Worm (Caenorhabditis elegans): ENCODE data around the gene his-72.

his-72 gene

DNA sequence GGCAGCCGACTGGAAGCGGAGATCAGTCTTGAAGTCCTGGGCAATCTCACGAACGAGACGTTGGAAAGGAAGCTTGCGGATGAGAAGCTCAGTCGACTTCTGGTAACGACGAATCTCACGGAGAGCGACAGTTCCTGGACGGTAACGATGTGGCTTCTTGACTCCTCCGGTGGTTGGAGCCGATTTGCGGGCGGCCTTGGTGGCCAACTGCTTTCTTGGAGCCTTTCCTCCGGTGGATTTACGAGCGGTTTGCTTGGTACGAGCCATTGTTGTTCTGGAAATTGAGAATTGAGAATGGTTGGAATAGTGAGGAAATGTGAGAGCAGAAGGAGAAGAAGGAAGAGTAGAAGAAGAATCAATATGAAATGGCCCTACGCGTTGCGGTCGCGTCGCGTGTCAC lies 959 bp downstream of the his-72 start:
- 0 out of 2 replicates have a peak, but pooled peaks have one; percentile 31 for TF ChIP-seq ekl-4 (GFP tag; IDR thresholded peaks at IDR 0.05)
- TF ChIP-seq Y79H2A.3 (GFP tag; conservative IDR thresholded peaks at IDR 0.05) = no peak
- no peak for TF ChIP-seq snpc-1.3 (tag; optimal IDR thresholded peaks at IDR 0.05; ENCODE audit: insufficient read depth)

DNA sequence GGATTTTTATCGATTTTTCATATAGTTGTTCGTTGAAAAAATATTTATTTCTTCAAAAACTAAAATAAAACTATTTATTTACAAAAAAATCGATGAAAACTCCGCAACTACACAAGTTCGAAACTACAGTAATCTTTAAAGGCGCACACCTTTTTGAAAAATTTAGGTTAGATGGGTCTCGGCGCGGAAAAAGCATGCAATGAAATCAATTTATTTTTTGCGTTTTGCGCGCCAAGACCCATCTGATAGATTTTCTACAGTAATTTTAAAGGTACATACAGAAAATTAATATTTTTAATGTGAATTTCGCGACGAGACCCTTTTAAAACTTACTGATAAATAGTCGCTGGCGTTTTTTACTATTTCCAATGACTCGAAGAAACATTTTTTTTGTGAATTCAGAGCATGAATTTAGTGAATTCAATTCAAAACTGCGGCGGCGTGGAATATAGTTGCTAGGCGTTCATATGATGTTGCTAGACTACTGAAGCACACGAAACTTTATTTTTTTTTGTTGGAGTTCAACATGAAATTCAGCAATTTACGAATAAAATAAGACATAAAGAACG lies 1.8 kb downstream of the his-72 start, which contains the start of gene Y75B8A.33:
Gene Y75B8A.33 (minus strand): TSS at position 385 of the 569 bp plus-strand sequence.
- TF ChIP-seq nhr-120 (GFP tag; IDR thresholded peaks at IDR 0.05) = no peak
- no peak for TF ChIP-seq repo-1 (tag; optimal IDR thresholded peaks at IDR 0.05)
- peak; percentile 5 for TF ChIP-seq tlf-1 (GFP tag; optimal IDR thresholded peaks at IDR 0.05)
- TF ChIP-seq ekl-4 (GFP tag; IDR thresholded peaks at IDR 0.05) = no peak
- TF ChIP-seq ZK185.1 (tag; optimal IDR thresholded peaks at IDR 0.05; ENCODE audit: poor library complexity, severe bottlenecking) = peak; percentile 35
- peak; percentile 42 for TF ChIP-seq athp-1 (tag; optimal IDR thresholded peaks at IDR 0.05)
- no peak for TF ChIP-seq nfyb-1 (GFP tag; IDR thresholded peaks at IDR 0.05)
- no peak for TF ChIP-seq aptf-3 (GFP tag; IDR thresholded peaks at IDR 0.05)
- TF ChIP-seq ceh-40 (GFP tag; IDR thresholded peaks at IDR 0.05) = no peak
- TF ChIP-seq F22D6.2 (tag; optimal IDR thresholded peaks at IDR 0.05) = no peak
- TF ChIP-seq let-526 (GFP tag; IDR thresholded peaks at IDR 0.05) = no peak
- TF ChIP-seq ceh-91 (GFP tag; IDR thresholded peaks at IDR 0.05) = peak; percentile 79
- TF ChIP-seq C06A6.2 (GFP tag; conservative IDR thresholded peaks at IDR 0.05) = no peak
- TF ChIP-seq lsl-1 (GFP tag; optimal IDR thresholded peaks at IDR 0.05) = peak; percentile 86
- no peak for TF ChIP-seq zfh-2 (GFP tag; conservative IDR thresholded peaks at IDR 0.05)
- no peak for TF ChIP-seq ceh-79 (tag; optimal IDR thresholded peaks at IDR 0.05)
- no peak for TF ChIP-seq T26A5.8 (tag; optimal IDR thresholded peaks at IDR 0.05)
- peak; percentile 32 for TF ChIP-seq lin-54 (GFP tag; optimal IDR thresholded peaks at IDR 0.05)
- TF ChIP-seq bed-2 (GFP tag; IDR thresholded peaks at IDR 0.05) = no peak
- no peak for TF ChIP-seq ceh-27 (GFP tag; optimal IDR thresholded peaks at IDR 0.05)
- TF ChIP-seq sea-2 (GFP tag; IDR thresholded peaks at IDR 0.05) = no peak
- no peak for TF ChIP-seq ccch-3 (GFP tag; optimal IDR thresholded peaks at IDR 0.05)
- no peak for TF ChIP-seq snpc-1.3 (tag; optimal IDR thresholded peaks at IDR 0.05; ENCODE audit: insufficient read depth)
- TF ChIP-seq madf-6 (GFP tag; IDR thresholded peaks at IDR 0.05) = peak; percentile 90
- no peak for TF ChIP-seq chd-7 (tag; optimal IDR thresholded peaks at IDR 0.05)
- TF ChIP-seq hlh-26 (GFP tag; conservative IDR thresholded peaks at IDR 0.05) = no peak
- no peak for TF ChIP-seq unc-130 (GFP tag; optimal IDR thresholded peaks at IDR 0.05)
- no peak for TF ChIP-seq ztf-28 (GFP tag; IDR thresholded peaks at IDR 0.05)
- TF ChIP-seq ama-1 (optimal IDR thresholded peaks at IDR 0.05) = no peak
- no peak for TF ChIP-seq ama-1 (GFP tag; optimal IDR thresholded peaks at IDR 0.05)
- no peak for TF ChIP-seq dox-1 (GFP tag; IDR thresholded peaks at IDR 0.05)
- TF ChIP-seq F49E8.2 (tag; optimal IDR thresholded peaks at IDR 0.05; ENCODE audit: insufficient read depth) = no peak
- TF ChIP-seq gei-17 (GFP tag; optimal IDR thresholded peaks at IDR 0.05) = no peak
- TF ChIP-seq rec-8 (tag; optimal IDR thresholded peaks at IDR 0.05) = no peak
- peak; percentile 29 for TF ChIP-seq him-1 (tag; optimal IDR thresholded peaks at IDR 0.05)
- peak; percentile 86 for TF ChIP-seq efl-1 (GFP tag; optimal IDR thresholded peaks at IDR 0.05)
- no peak for TF ChIP-seq lin-35 (GFP tag; optimal IDR thresholded peaks at IDR 0.05)
- TF ChIP-seq dpl-1 (GFP tag; optimal IDR thresholded peaks at IDR 0.05) = peak; percentile 25
- TF ChIP-seq Y53F4B.3 (GFP tag; IDR thresholded peaks at IDR 0.05) = no peak
- TF ChIP-seq zim-3 (tag; optimal IDR thresholded peaks at IDR 0.05) = no peak
- TF ChIP-seq K12H6.12 (tag; optimal IDR thresholded peaks at IDR 0.05) = no peak
- no peak for TF ChIP-seq dpff-1 (tag; optimal IDR thresholded peaks at IDR 0.05)
- peak; percentile 35 for TF ChIP-seq hrde-1 (tag; optimal IDR thresholded peaks at IDR 0.05; ENCODE audit: borderline replicate concordance)
- TF ChIP-seq mxl-1 (tag; optimal IDR thresholded peaks at IDR 0.05) = no peak
- TF ChIP-seq F55B11.4 (tag; optimal IDR thresholded peaks at IDR 0.05; ENCODE audit: borderline replicate concordance, insufficient read depth) = no peak
- TF ChIP-seq hsf-1 (GFP tag; IDR thresholded peaks at IDR 0.05) = 0 out of 2 replicates have a peak, but pooled peaks have one; percentile 14
